Fruit fly (Drosophila melanogaster) whole organism, embryonic: Measurements from ENCODE around the gene CG1172.

Source experiments
- Atf3 ChIP-seq: fragments of 200-800 bp; sonication (Bioruptor generic); optimal IDR thresholded peaks from 3 replicates; lab custom pipeline; 2016; ENCODE audit warnings: missing biosample characterization, missing genetic modification characterization
- B-H1 ChIP-seq: fragments of 200-800 bp; sonication (Bioruptor generic); IDR thresholded peaks from 3 replicates; pipeline ENCODE4 v1.3.6; 2022; ENCODE audit warnings: missing biosample characterization, missing genetic modification characterization
- B-H2 ChIP-seq: fragments of 200-800 bp; sonication (Bioruptor generic); optimal IDR thresholded peaks from 2 replicates; lab custom pipeline; 2018; ENCODE audit warnings: missing biosample characterization, mild to moderate bottlenecking, missing genetic modification characterization
- Bteb2 ChIP-seq: fragments of 200-800 bp; sonication (Bioruptor generic); optimal IDR thresholded peaks from 2 replicates; lab custom pipeline; 2016; ENCODE audit warnings: missing biosample characterization, missing genetic modification characterization
- CG10462 ChIP-seq: fragments of 200-800 bp; sonication (Bioruptor generic); optimal IDR thresholded peaks from 2 replicates; lab custom pipeline; 2016; ENCODE audit warnings: missing biosample characterization, missing genetic modification characterization
- CG10959 ChIP-seq: fragments of 200-800 bp; sonication (Bioruptor generic); IDR thresholded peaks from 2 replicates; pipeline ENCODE4 v1.3.6; 2022; ENCODE audit warnings: missing biosample characterization, missing genetic modification characterization
- CG11456 ChIP-seq: fragments of 200-800 bp; sonication (Bioruptor generic); IDR thresholded peaks from 3 replicates; pipeline ENCODE4 v1.3.6; 2022; ENCODE audit warnings: missing biosample characterization, missing genetic modification characterization
- CG12769 ChIP-seq: fragments of 200-800 bp; sonication (Bioruptor generic); optimal IDR thresholded peaks from 2 replicates; lab custom pipeline; 2019; ENCODE audit warnings: missing biosample characterization, mild to moderate bottlenecking, missing genetic modification characterization, moderate library complexity
- CG13287 ChIP-seq: fragments of 200-800 bp; sonication (Bioruptor generic); IDR thresholded peaks from 2 replicates; pipeline ENCODE4 v1.3.6; 2022; ENCODE audit warnings: missing biosample characterization, missing genetic modification characterization; ENCODE audit not compliant: partially characterized antibody
- CG13296 ChIP-seq: fragments of 200-800 bp; sonication (Bioruptor generic); optimal IDR thresholded peaks from 3 replicates; lab custom pipeline; 2018; ENCODE audit warnings: missing biosample characterization, mild to moderate bottlenecking, missing genetic modification characterization
- CG14050 ChIP-seq: fragments of 200-800 bp; sonication (Bioruptor generic); IDR thresholded peaks from 3 replicates; pipeline ENCODE4 v1.3.6; 2022; ENCODE audit warnings: missing biosample characterization, missing genetic modification characterization
- CG14710 ChIP-seq: fragments of 200-800 bp; sonication (Bioruptor generic); optimal IDR thresholded peaks from 3 replicates; lab custom pipeline; 2019; ENCODE audit warnings: missing biosample characterization, mild to moderate bottlenecking, missing genetic modification characterization, moderate library complexity
- CG16815 ChIP-seq: fragments of 200-800 bp; sonication (Bioruptor generic); optimal IDR thresholded peaks from 3 replicates; lab custom pipeline; 2017; ENCODE audit warnings: missing biosample characterization, mild to moderate bottlenecking, missing genetic modification characterization
- CG17361 ChIP-seq: fragments of 200-800 bp; sonication (Bioruptor generic); IDR thresholded peaks from 3 replicates; pipeline ENCODE4 v1.3.6; 2022; ENCODE audit warnings: missing biosample characterization, missing genetic modification characterization
- CG18011 ChIP-seq: fragments of 200-800 bp; sonication (Bioruptor generic); optimal IDR thresholded peaks from 2 replicates; lab custom pipeline; 2017; ENCODE audit warnings: missing biosample characterization, missing genetic modification characterization, mild to moderate bottlenecking, moderate library complexity, missing genotype
- CG18599 ChIP-seq: fragments of 200-800 bp; sonication (Bioruptor generic); optimal IDR thresholded peaks from 3 replicates; lab custom pipeline; 2017; ENCODE audit warnings: missing biosample characterization, missing genetic modification characterization, mild to moderate bottlenecking, moderate library complexity, missing genetic modification reagents
- CG31388 ChIP-seq: fragments of 200-800 bp; sonication (Bioruptor generic); optimal IDR thresholded peaks from 2 replicates; lab custom pipeline; 2016; ENCODE audit warnings: missing biosample characterization, missing genetic modification characterization
- CG6765 ChIP-seq: fragments of 200-800 bp; sonication (Bioruptor generic); optimal IDR thresholded peaks from 3 replicates; lab custom pipeline; 2017; ENCODE audit warnings: missing biosample characterization, mild to moderate bottlenecking, missing genetic modification characterization
- CG9609 ChIP-seq: fragments of 200-800 bp; sonication (Bioruptor generic); optimal IDR thresholded peaks from 3 replicates; lab custom pipeline; 2016; ENCODE audit warnings: missing biosample characterization, missing genetic modification characterization
- CkIIα-i1 ChIP-seq: fragments of 200-800 bp; sonication (Bioruptor generic); IDR thresholded peaks from 2 replicates; pipeline ENCODE4 v1.3.6; 2022; ENCODE audit warnings: missing biosample characterization, missing genetic modification characterization
- D19A ChIP-seq: fragments of 200-800 bp; optimal IDR thresholded peaks from 3 replicates; lab custom pipeline; 2019; ENCODE audit warnings: missing biosample characterization, mild to moderate bottlenecking, missing genetic modification characterization, moderate library complexity
- Dad ChIP-seq: fragments of 200-800 bp; sonication (Bioruptor generic); optimal IDR thresholded peaks from 3 replicates; lab custom pipeline; 2016; ENCODE audit warnings: missing biosample characterization, missing genetic modification characterization
- Eip74EF ChIP-seq, 2 experiments: fragments of 200-800 bp in 1 of 2; fragments of >200 bp in 1 of 2; sonication (Bioruptor generic) in 1 of 2; optimal IDR thresholded peaks; 2 replicates each; lab custom pipeline; 2017 to 2019; ENCODE audit warnings: missing biosample characterization in 2 of 2, missing genetic modification characterization in 2 of 2, mild to moderate bottlenecking in 1 of 2, moderate library complexity in 1 of 2
- Elba2 ChIP-seq: fragments of 200-800 bp; sonication (Bioruptor generic); optimal IDR thresholded peaks from 3 replicates; lab custom pipeline; 2016; ENCODE audit warnings: missing biosample characterization, missing genetic modification characterization
- Ets65A ChIP-seq: fragments of 200-800 bp; sonication (Bioruptor generic); peaks from one replicate; lab custom pipeline; 2016; ENCODE audit warnings: missing biosample characterization, missing genetic modification characterization
- GATAe ChIP-seq: fragments of 200-800 bp; sonication (Bioruptor generic); conservative IDR thresholded peaks from 2 replicates; pipeline ENCODE4 v1.3.6; 2022; ENCODE audit warnings: missing biosample characterization, missing genetic modification characterization
- H15 ChIP-seq: fragments of 200-800 bp; sonication (Bioruptor generic); IDR thresholded peaks from 3 replicates; pipeline ENCODE4 v1.3.6; 2022; ENCODE audit warnings: missing biosample characterization, missing genetic modification characterization
- Hey ChIP-seq: fragments of 200-800 bp; sonication (Bioruptor generic); optimal IDR thresholded peaks from 3 replicates; lab custom pipeline; 2018; ENCODE audit warnings: missing biosample characterization, mild to moderate bottlenecking, missing genetic modification characterization
- Hr39 ChIP-seq: fragments of >200 bp; optimal IDR thresholded peaks from 2 replicates; lab custom pipeline; 2017
- Hr51 ChIP-seq, 2 experiments: fragments of 200-800 bp; sonication (Bioruptor generic); optimal IDR thresholded peaks; 2 replicates in 1 of 2; 3 replicates in 1 of 2; lab custom pipeline; 2016 to 2018; ENCODE audit warnings: missing biosample characterization in 2 of 2, missing genetic modification characterization in 2 of 2, mild to moderate bottlenecking in 1 of 2, moderate library complexity in 1 of 2
- Jarid2 ChIP-seq: fragments of 200-800 bp; sonication (Bioruptor generic); optimal IDR thresholded peaks from 3 replicates; lab custom pipeline; 2017; ENCODE audit warnings: mild to moderate bottlenecking, missing biosample characterization, missing genetic modification reagents, missing genetic modification characterization
- MESR4 ChIP-seq: fragments of 200-800 bp; sonication (Bioruptor generic); optimal IDR thresholded peaks from 2 replicates; lab custom pipeline; 2018; ENCODE audit warnings: missing biosample characterization, mild to moderate bottlenecking, missing genetic modification characterization, moderate library complexity
- Max ChIP-seq: fragments of 200-800 bp; sonication (Bioruptor generic); optimal IDR thresholded peaks from 2 replicates; lab custom pipeline; 2016; ENCODE audit warnings: missing biosample characterization, mild to moderate bottlenecking, missing genetic modification characterization
- Med ChIP-seq: fragments of 200-800 bp; sonication (Bioruptor generic); peaks from one replicate; lab custom pipeline; 2016; ENCODE audit warnings: missing biosample characterization, missing genetic modification characterization, mild to moderate bottlenecking, inconsistent platforms, moderate library complexity
- Opbp ChIP-seq: fragments of 200-800 bp; sonication (Bioruptor generic); IDR thresholded peaks from 3 replicates; pipeline ENCODE4 v1.3.6; 2022; ENCODE audit warnings: missing biosample characterization, missing genetic modification characterization; ENCODE audit not compliant: partially characterized antibody
- PHDP ChIP-seq: fragments of 200-800 bp; sonication (Bioruptor generic); optimal IDR thresholded peaks from 3 replicates; lab custom pipeline; 2018; ENCODE audit warnings: missing biosample characterization, mild to moderate bottlenecking, missing genetic modification characterization, moderate library complexity
- ara ChIP-seq: fragments of 200-800 bp; sonication (Bioruptor generic); IDR thresholded peaks from 2 replicates; pipeline ENCODE4 v1.3.6; 2022; ENCODE audit warnings: missing biosample characterization, missing genetic modification characterization
- btn ChIP-seq: fragments of 200-800 bp; sonication (Bioruptor generic); optimal IDR thresholded peaks from 2 replicates; lab custom pipeline; 2016; ENCODE audit warnings: missing biosample characterization, missing genetic modification characterization
- crol ChIP-seq: fragments of 200-800 bp; sonication (Bioruptor generic); IDR thresholded peaks from 2 replicates; pipeline ENCODE4 v1.3.6; 2022; ENCODE audit warnings: missing biosample characterization, missing genetic modification characterization
- dysf ChIP-seq: fragments of 200-800 bp; sonication (Bioruptor generic); IDR thresholded peaks from 3 replicates; pipeline ENCODE4 v1.3.6; 2022; ENCODE audit warnings: missing biosample characterization, missing genetic modification characterization
- gsb-n ChIP-seq: fragments of 200-800 bp; sonication (Bioruptor generic); optimal IDR thresholded peaks from 3 replicates; lab custom pipeline; 2018; ENCODE audit warnings: missing biosample characterization, mild to moderate bottlenecking, missing genetic modification characterization
- nau ChIP-seq: fragments of 200-800 bp; sonication (Bioruptor generic); optimal IDR thresholded peaks from 3 replicates; lab custom pipeline; 2017; ENCODE audit warnings: missing biosample characterization, mild to moderate bottlenecking, missing genetic modification characterization, missing genetic modification reagents
- oc ChIP-seq: fragments of 200-800 bp; sonication (Bioruptor generic); optimal IDR thresholded peaks from 2 replicates; lab custom pipeline; 2018; ENCODE audit warnings: missing biosample characterization, mild to moderate bottlenecking, missing genetic modification characterization, moderate library complexity
- pnt ChIP-seq: fragments of 200-800 bp; sonication (Bioruptor generic); optimal IDR thresholded peaks from 3 replicates; lab custom pipeline; 2016; ENCODE audit warnings: missing biosample characterization, missing genetic modification characterization
- prd ChIP-seq, 3 experiments: fragments of >200 bp in 2 of 3; fragments of 200-800 bp in 1 of 3; sonication (Bioruptor generic) in 1 of 3; optimal IDR thresholded peaks in 2 of 3; IDR thresholded peaks in 1 of 3; 2 replicates in 2 of 3; 3 replicates in 1 of 3; pipeline versions ENCODE4 v1.3.6 to Lab custom; 2017 to 2022; ENCODE audit warnings: missing biosample characterization in 1 of 3, missing genetic modification characterization in 1 of 3
- sd ChIP-seq: fragments of 200-800 bp; sonication (Bioruptor generic); optimal IDR thresholded peaks from 3 replicates; lab custom pipeline; 2018; ENCODE audit warnings: missing biosample characterization, mild to moderate bottlenecking, missing genetic modification characterization, moderate library complexity
- sim ChIP-seq: fragments of 200-800 bp; sonication (Bioruptor generic); IDR thresholded peaks from 2 replicates; pipeline ENCODE4 v1.3.6; 2022; ENCODE audit warnings: missing biosample characterization, missing genetic modification characterization
- slou ChIP-seq: fragments of 200-800 bp; sonication (Bioruptor generic); optimal IDR thresholded peaks from 3 replicates; lab custom pipeline; 2016; ENCODE audit warnings: missing biosample characterization, missing genetic modification characterization
- sqz ChIP-seq: fragments of 200-800 bp; sonication (Bioruptor generic); optimal IDR thresholded peaks from 3 replicates; lab custom pipeline; 2018; ENCODE audit warnings: missing biosample characterization, mild to moderate bottlenecking, missing genetic modification characterization
- tll ChIP-seq, 2 experiments: fragments of 200-800 bp in 1 of 2; fragments of >200 bp in 1 of 2; sonication (Bioruptor generic) in 1 of 2; optimal IDR thresholded peaks; 2 replicates each; lab custom pipeline; 2017 to 2019; ENCODE audit warnings: missing biosample characterization in 2 of 2, missing genetic modification characterization in 2 of 2, mild to moderate bottlenecking in 1 of 2, moderate library complexity in 1 of 2
- zfh2 ChIP-seq: fragments of 200-800 bp; sonication (Bioruptor generic); optimal IDR thresholded peaks from 2 replicates; lab custom pipeline; 2016; ENCODE audit warnings: missing biosample characterization, missing genetic modification characterization

CG1172 gene

DNA sequence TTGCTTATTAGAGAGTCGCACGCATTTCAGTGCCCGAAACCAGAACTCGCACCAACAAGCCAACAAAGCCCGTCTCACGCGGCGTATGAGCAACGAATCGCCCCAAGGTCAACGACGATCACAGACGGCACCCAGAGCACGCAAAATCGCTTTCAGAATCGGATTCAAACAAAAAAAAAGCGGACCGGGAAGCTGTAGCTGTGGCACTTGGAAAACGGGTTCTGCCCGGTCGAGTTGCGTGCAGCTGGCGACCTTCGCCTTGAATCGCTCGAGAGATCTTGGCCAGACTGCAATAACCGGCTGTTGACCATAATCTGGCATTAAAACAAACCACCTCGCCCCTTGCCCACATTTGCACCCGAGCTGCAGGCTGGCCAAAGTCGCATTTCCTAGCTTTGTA lies 30.3 kb upstream of the CG1172 start (continued):
- no peak for TF ChIP-seq pnt (GFP tag; lab: Kevin White, UChicago)
- TF ChIP-seq Elba2 (GFP tag; lab: Kevin White, UChicago) = no peak
- TF ChIP-seq Jarid2 (GFP tag; lab: Kevin White, UChicago) = no peak
- no peak for TF ChIP-seq B-H2
- TF ChIP-seq oc = peak; percentile 90
- no peak for TF ChIP-seq CG18011 (GFP tag; lab: Kevin White, UChicago)
- TF ChIP-seq Ets65A (GFP tag; lab: Kevin White, UChicago) = peak; percentile 5
- TF ChIP-seq CG14710 = no peak
- TF ChIP-seq CG31388 (GFP tag; lab: Kevin White, UChicago) = no peak
- peak; percentile 37 for TF ChIP-seq Med (GFP tag; lab: Kevin White, UChicago)
- TF ChIP-seq D19A (tag; lab: Kevin White, UChicago) = no peak
- TF ChIP-seq CkIIα-i1 (GFP tag; lab: Robert Waterston, UW) = no peak
- no peak for TF ChIP-seq Hr39 (lab: Kevin White, UChicago)
- TF ChIP-seq Atf3 (GFP tag; lab: Kevin White, UChicago) = no peak
- peak; percentile 50; the same call in 1 of the 2 replicates for TF ChIP-seq crol (GFP tag; lab: Robert Waterston, UW)
- no peak for TF ChIP-seq sim (GFP tag; lab: Robert Waterston, UW)
- no peak for TF ChIP-seq nau
- no peak for TF ChIP-seq GATAe (GFP tag; lab: Robert Waterston, UW)
- no peak for TF ChIP-seq Bteb2 (GFP tag; lab: Kevin White, UChicago)
- TF ChIP-seq tll (GFP tag; optimal IDR thresholded peaks at IDR 0.05; lab: Kevin White, UChicago) = no peak
- TF ChIP-seq slou (GFP tag; lab: Kevin White, UChicago) = no peak
- TF ChIP-seq btn (GFP tag; lab: Kevin White, UChicago) = no peak
- 0 out of 3 replicates have a peak, but pooled peaks have one; percentile 17 for TF ChIP-seq B-H1 (GFP tag; lab: Robert Waterston, UW)
- TF ChIP-seq CG16815 (GFP tag; lab: Kevin White, UChicago) = no peak
- TF ChIP-seq Opbp (GFP tag; lab: Robert Waterston, UW) = no peak
- TF ChIP-seq Eip74EF (GFP tag; optimal IDR thresholded peaks at IDR 0.05; lab: Kevin White, UChicago) = peak in 1 of 2 experiments; percentile 95
- TF ChIP-seq MESR4 (GFP tag; lab: Kevin White, UChicago) = no peak
- TF ChIP-seq Dad (GFP tag; lab: Kevin White, UChicago) = no peak
- TF ChIP-seq Hey (tag; lab: Kevin White, UChicago) = no peak
- TF ChIP-seq Hr51 (GFP tag; optimal IDR thresholded peaks at IDR 0.05; lab: Kevin White, UChicago) = no peak
- TF ChIP-seq CG10959 = no peak
- peak; percentile 83 for TF ChIP-seq sqz (GFP tag; lab: Kevin White, UChicago)
- TF ChIP-seq CG18599 (GFP tag; lab: Kevin White, UChicago) = no peak
- TF ChIP-seq PHDP (tag; lab: Kevin White, UChicago) = no peak
- TF ChIP-seq ara = no peak
- no peak for TF ChIP-seq gsb-n
- peak; percentile 41 for TF ChIP-seq sd (tag; lab: Kevin White, UChicago)
- no peak for TF ChIP-seq H15
- no peak for TF ChIP-seq zfh2 (GFP tag; lab: Kevin White, UChicago)
- no peak for TF ChIP-seq prd (optimal IDR thresholded peaks at IDR 0.05; lab: Kevin White, UChicago)
- no peak for TF ChIP-seq prd (GFP tag; IDR thresholded peaks at IDR 0.05; lab: Robert Waterston, UW)
- no peak for TF ChIP-seq CG13296 (GFP tag; lab: Kevin White, UChicago)
- TF ChIP-seq CG9609 (GFP tag; lab: Kevin White, UChicago) = no peak
- TF ChIP-seq dysf = no peak
- no peak for TF ChIP-seq Max (GFP tag; lab: Kevin White, UChicago)
- peak; percentile 66 for TF ChIP-seq CG12769 (tag; lab: Kevin White, UChicago)
- no peak for TF ChIP-seq CG11456 (GFP tag; lab: Robert Waterston, UW)
- peak; percentile 37; the same call in 1 of the 2 replicates for TF ChIP-seq CG13287 (GFP tag; lab: Robert Waterston, UW)
- no peak for TF ChIP-seq CG17361 (GFP tag; lab: Robert Waterston, UW)
- no peak for TF ChIP-seq CG10462
- TF ChIP-seq CG14050 (GFP tag; lab: Robert Waterston, UW) = no peak
- TF ChIP-seq CG6765 (GFP tag; lab: Kevin White, UChicago) = no peak
